Fruit fly (Drosophila melanogaster) whole organism, embryonic: Measurements from ENCODE around the gene CG16749.

ENCODE experiments used
- Adf1 ChIP-seq: fragments of 200-800 bp; sonication (Bioruptor generic); IDR thresholded peaks from 2 replicates; pipeline ENCODE4 v1.3.6; 2022; ENCODE audit warnings: missing biosample characterization, missing genetic modification characterization
- Awh ChIP-seq: fragments of 200-800 bp; sonication (Bioruptor generic); IDR thresholded peaks from 2 replicates; pipeline ENCODE4, ENCODE4 v1.3.6; 2022; ENCODE audit warnings: missing biosample characterization, missing genetic modification characterization
- B-H2 ChIP-seq: fragments of 200-800 bp; sonication (Bioruptor generic); optimal IDR thresholded peaks from 2 replicates; lab custom pipeline; 2018; ENCODE audit warnings: missing biosample characterization, mild to moderate bottlenecking, missing genetic modification characterization
- Bdp1 ChIP-seq: fragments of 200-800 bp; sonication (Bioruptor generic); optimal IDR thresholded peaks from 3 replicates; lab custom pipeline; 2016; ENCODE audit warnings: missing biosample characterization, missing genetic modification characterization
- Bteb2 ChIP-seq: fragments of 200-800 bp; sonication (Bioruptor generic); optimal IDR thresholded peaks from 2 replicates; lab custom pipeline; 2016; ENCODE audit warnings: missing biosample characterization, missing genetic modification characterization
- CG10147 ChIP-seq: fragments of 200-800 bp; sonication (Bioruptor generic); optimal IDR thresholded peaks from 2 replicates; lab custom pipeline; 2019; ENCODE audit warnings: missing biosample characterization, mild to moderate bottlenecking, missing genetic modification characterization, moderate library complexity
- CG10431 ChIP-seq: fragments of 200-800 bp; sonication (Bioruptor generic); optimal IDR thresholded peaks from 3 replicates; lab custom pipeline; 2018; ENCODE audit warnings: missing biosample characterization, mild to moderate bottlenecking, missing genetic modification characterization
- CG11247 ChIP-seq: fragments of 200-800 bp; sonication (Bioruptor generic); IDR thresholded peaks from 2 replicates; pipeline ENCODE4 v1.3.6; 2022; ENCODE audit warnings: missing biosample characterization, missing genetic modification characterization
- CG11723 ChIP-seq: fragments of 200-800 bp; sonication (Bioruptor generic); optimal IDR thresholded peaks from 2 replicates; lab custom pipeline; 2017; ENCODE audit warnings: missing biosample characterization, mild to moderate bottlenecking, missing genetic modification characterization
- CG12744 ChIP-seq: fragments of 200-800 bp; sonication (Bioruptor generic); optimal IDR thresholded peaks from 2 replicates; lab custom pipeline; 2016; ENCODE audit warnings: missing biosample characterization, missing genetic modification characterization
- CG12942 ChIP-seq: fragments of 200-800 bp; sonication (Bioruptor generic); optimal IDR thresholded peaks from 3 replicates; lab custom pipeline; 2016; ENCODE audit warnings: missing biosample characterization, missing genetic modification characterization
- CG13296 ChIP-seq: fragments of 200-800 bp; sonication (Bioruptor generic); optimal IDR thresholded peaks from 3 replicates; lab custom pipeline; 2018; ENCODE audit warnings: missing biosample characterization, mild to moderate bottlenecking, missing genetic modification characterization
- CG16813 ChIP-seq: fragments of 200-800 bp; sonication (Bioruptor generic); IDR thresholded peaks from 3 replicates; pipeline ENCODE4 v1.3.6; 2022; ENCODE audit warnings: missing biosample characterization, missing genetic modification characterization; ENCODE audit not compliant: partially characterized antibody
- CG1832 ChIP-seq: fragments of 200-800 bp; sonication (Bioruptor generic); optimal IDR thresholded peaks from 2 replicates; lab custom pipeline; 2017; ENCODE audit warnings: missing biosample characterization, mild to moderate bottlenecking, missing genetic modification characterization, inconsistent platforms
- CG2116 ChIP-seq: fragments of 200-800 bp; sonication (Bioruptor generic); optimal IDR thresholded peaks from 3 replicates; lab custom pipeline; 2018; ENCODE audit warnings: missing biosample characterization, mild to moderate bottlenecking, missing genetic modification characterization
- CG3163 ChIP-seq: fragments of 200-800 bp; sonication (Bioruptor generic); optimal IDR thresholded peaks from 3 replicates; lab custom pipeline; 2016; ENCODE audit warnings: missing biosample characterization, missing genetic modification characterization
- CG34376 ChIP-seq: fragments of 200-800 bp; sonication (Bioruptor generic); optimal IDR thresholded peaks from 2 replicates; lab custom pipeline; 2018; ENCODE audit warnings: missing biosample characterization, mild to moderate bottlenecking, missing genetic modification characterization
- CG3726 ChIP-seq: fragments of 200-800 bp; sonication (Bioruptor generic); IDR thresholded peaks from 3 replicates; pipeline ENCODE4, ENCODE4 v1.3.6; 2022; ENCODE audit warnings: missing biosample characterization, missing genetic modification characterization
- CG4328 ChIP-seq: fragments of 200-800 bp; sonication (Bioruptor generic); optimal IDR thresholded peaks from 3 replicates; lab custom pipeline; 2017; ENCODE audit warnings: missing biosample characterization, missing genetic modification reagents, missing genetic modification characterization
- CG8290 ChIP-seq, 3 experiments: fragments of 200-800 bp; sonication (Bioruptor generic); optimal IDR thresholded peaks; 2 replicates each; lab custom pipeline; 2016 to 2019; ENCODE audit warnings: missing biosample characterization in 3 of 3, missing genetic modification characterization in 3 of 3, mild to moderate bottlenecking in 2 of 3, moderate library complexity in 1 of 3
- Chrac-16 ChIP-seq: fragments of 200-800 bp; sonication (Bioruptor generic); optimal IDR thresholded peaks from 3 replicates; lab custom pipeline; 2016; ENCODE audit warnings: missing biosample characterization, missing genetic modification characterization
- CkIIα-i1 ChIP-seq: fragments of 200-800 bp; sonication (Bioruptor generic); IDR thresholded peaks from 2 replicates; pipeline ENCODE4 v1.3.6; 2022; ENCODE audit warnings: missing biosample characterization, missing genetic modification characterization
- Dll ChIP-seq: fragments of 200-800 bp; sonication (Bioruptor generic); IDR thresholded peaks from 4 replicates; pipeline ENCODE4 v1.3.6; 2022; ENCODE audit warnings: missing biosample characterization, missing genetic modification characterization; ENCODE audit not compliant: partially characterized antibody
- Fer3 ChIP-seq: fragments of 200-800 bp; sonication (Bioruptor generic); optimal IDR thresholded peaks from 2 replicates; lab custom pipeline; 2018; ENCODE audit warnings: missing biosample characterization, mild to moderate bottlenecking, missing genetic modification characterization, moderate library complexity
- MBD-R2 ChIP-seq: fragments of 200-800 bp; sonication (Bioruptor generic); IDR thresholded peaks from 2 replicates; pipeline ENCODE4 v1.3.6; 2022; ENCODE audit warnings: missing biosample characterization, missing genetic modification characterization
- MTF-1 ChIP-seq: fragments of 200-800 bp; sonication (Bioruptor generic); optimal IDR thresholded peaks from 2 replicates; lab custom pipeline; 2018; ENCODE audit warnings: missing biosample characterization, mild to moderate bottlenecking, missing genetic modification characterization, borderline replicate concordance
- NK7.1 ChIP-seq: fragments of 200-800 bp; sonication (Bioruptor generic); optimal IDR thresholded peaks from 3 replicates; lab custom pipeline; 2016; ENCODE audit warnings: missing biosample characterization, missing genetic modification characterization
- Nf-YA ChIP-seq: fragments of 200-800 bp; sonication (Bioruptor generic); IDR thresholded peaks from 2 replicates; pipeline ENCODE4 v1.3.6; 2022; ENCODE audit warnings: missing biosample characterization, missing genetic modification characterization
- Opbp ChIP-seq: fragments of 200-800 bp; sonication (Bioruptor generic); IDR thresholded peaks from 3 replicates; pipeline ENCODE4 v1.3.6; 2022; ENCODE audit warnings: missing biosample characterization, missing genetic modification characterization; ENCODE audit not compliant: partially characterized antibody
- Sin3A ChIP-seq: fragments of >200 bp; optimal IDR thresholded peaks from 2 replicates; lab custom pipeline; 2018
- TFAM ChIP-seq: fragments of 200-800 bp; sonication (Bioruptor generic); optimal IDR thresholded peaks from 2 replicates; lab custom pipeline; 2017; ENCODE audit warnings: missing biosample characterization, missing genetic modification characterization, inconsistent platforms
- Xrp1 ChIP-seq: fragments of 200-800 bp; sonication (Bioruptor generic); IDR thresholded peaks from 2 replicates; pipeline ENCODE4 v1.3.6; 2022; ENCODE audit warnings: missing biosample characterization, missing genetic modification characterization
- YL-1 ChIP-seq: fragments of 200-800 bp; sonication (Bioruptor generic); optimal IDR thresholded peaks from 3 replicates; lab custom pipeline; 2017; ENCODE audit warnings: missing biosample characterization, mild to moderate bottlenecking, missing genetic modification characterization
- chn ChIP-seq: fragments of 200-800 bp; sonication (Bioruptor generic); optimal IDR thresholded peaks from 2 replicates; lab custom pipeline; 2016; ENCODE audit warnings: missing biosample characterization, missing genetic modification characterization
- dati ChIP-seq: fragments of 200-800 bp; sonication (Bioruptor generic); IDR thresholded peaks from 2 replicates; pipeline ENCODE4 v1.3.6; 2022; ENCODE audit warnings: missing biosample characterization, missing genetic modification characterization
- dm ChIP-seq: fragments of 200-800 bp; sonication (Bioruptor generic); optimal IDR thresholded peaks from 3 replicates; lab custom pipeline; 2016; ENCODE audit warnings: missing biosample characterization, missing genetic modification characterization
- gcm2 ChIP-seq: fragments of 200-800 bp; sonication (Bioruptor generic); optimal IDR thresholded peaks from 2 replicates; lab custom pipeline; 2016; ENCODE audit warnings: missing biosample characterization, missing genetic modification characterization
- gsb-n ChIP-seq: fragments of 200-800 bp; sonication (Bioruptor generic); optimal IDR thresholded peaks from 3 replicates; lab custom pipeline; 2018; ENCODE audit warnings: missing biosample characterization, mild to moderate bottlenecking, missing genetic modification characterization
- knrl ChIP-seq: fragments of 200-800 bp; sonication (Bioruptor generic); IDR thresholded peaks from 3 replicates; pipeline ENCODE4 v1.3.6; 2022; ENCODE audit warnings: missing biosample characterization, missing genetic modification characterization; ENCODE audit not compliant: partially characterized antibody
- mld ChIP-seq: fragments of 200-800 bp; sonication (Bioruptor generic); IDR thresholded peaks from 3 replicates; pipeline ENCODE4 v1.3.6; 2022; ENCODE audit warnings: missing biosample characterization, missing genetic modification characterization; ENCODE audit not compliant: partially characterized antibody
- nerfin-1 ChIP-seq: fragments of 200-800 bp; sonication (Bioruptor generic); optimal IDR thresholded peaks from 3 replicates; lab custom pipeline; 2019; ENCODE audit warnings: missing biosample characterization, mild to moderate bottlenecking, missing genetic modification characterization, moderate library complexity
- oc ChIP-seq: fragments of 200-800 bp; sonication (Bioruptor generic); optimal IDR thresholded peaks from 2 replicates; lab custom pipeline; 2018; ENCODE audit warnings: missing biosample characterization, mild to moderate bottlenecking, missing genetic modification characterization, moderate library complexity
- shn ChIP-seq: fragments of 200-800 bp; sonication (Bioruptor generic); optimal IDR thresholded peaks from 3 replicates; lab custom pipeline; 2016; ENCODE audit warnings: missing biosample characterization, missing genetic modification characterization
- sim ChIP-seq: fragments of 200-800 bp; sonication (Bioruptor generic); IDR thresholded peaks from 2 replicates; pipeline ENCODE4 v1.3.6; 2022; ENCODE audit warnings: missing biosample characterization, missing genetic modification characterization
- sr ChIP-seq: fragments of 200-800 bp; sonication (Bioruptor generic); IDR thresholded peaks from 3 replicates; pipeline ENCODE4 v1.3.6; 2022; ENCODE audit warnings: missing biosample characterization, missing genetic modification characterization
- tna ChIP-seq: fragments of 200-800 bp; sonication (Bioruptor generic); IDR thresholded peaks from 2 replicates; pipeline ENCODE4 v1.3.6; 2022; ENCODE audit warnings: missing biosample characterization, missing genetic modification characterization; ENCODE audit not compliant: partially characterized antibody
- usp ChIP-seq: fragments of >200 bp; optimal IDR thresholded peaks from 2 replicates; lab custom pipeline; 2017; ENCODE audit warnings: missing biosample characterization, missing genetic modification characterization
- wdn ChIP-seq: fragments of 200-800 bp; sonication (Bioruptor generic); IDR thresholded peaks from 2 replicates; pipeline ENCODE4 v1.3.6; 2022; ENCODE audit warnings: missing biosample characterization, missing genetic modification characterization
- yki ChIP-seq: fragments of >200 bp; optimal IDR thresholded peaks from 3 replicates; lab custom pipeline; 2018

Gene CG16749

dm6 chr3R:9340425-9341188 lies 8.9 kb upstream of the CG16749 start (continued):
- TF ChIP-seq Bteb2 (peak; percentile 61), knrl (GFP tag; lab: Robert Waterston, UW) (no peak), chn (GFP tag; lab: Kevin White, UChicago) (peak; percentile 72), sim (GFP tag; lab: Robert Waterston, UW) (no peak), dati (GFP tag; lab: Robert Waterston, UW) (no peak), sr (GFP tag; lab: Robert Waterston, UW) (no peak), YL-1 (GFP tag; lab: Kevin White, UChicago) (peak; percentile 38), CG16813 (GFP tag; lab: Robert Waterston, UW) (no peak), CG12942 (GFP tag; lab: Kevin White, UChicago) (peak; percentile 87), gcm2 (GFP tag; lab: Kevin White, UChicago) (no peak), Awh (GFP tag; lab: Robert Waterston, UW) (peak; percentile 67), yki (lab: Kevin White, UChicago) (no peak), nerfin-1 (tag; lab: Kevin White, UChicago) (peak; percentile 83), CG3726 (no peak; the same call in 2 of the 3 replicates), CG8290 (GFP tag; optimal IDR thresholded peaks at IDR 0.05; lab: Kevin White, UChicago) (peak; percentile 87), CG8290 (tag; optimal IDR thresholded peaks at IDR 0.05; lab: Kevin White, UChicago) (peak; percentile 64 to 92), Dll (GFP tag; lab: Robert Waterston, UW) (no peak), CG13296 (GFP tag; lab: Kevin White, UChicago) (peak; percentile 91), CG11723 (GFP tag; lab: Kevin White, UChicago) (peak; percentile 80), Sin3A (lab: Kevin White, UChicago) (no peak), oc (tag; lab: Kevin White, UChicago) (peak; percentile 73), Nf-YA (GFP tag; lab: Robert Waterston, UW) (peak; percentile 41; the same call in 1 of the 2 replicates), CG3163 (GFP tag; lab: Kevin White, UChicago) (peak; percentile 30), CG10147 (GFP tag; lab: Kevin White, UChicago) (peak; percentile 92), gsb-n (tag; lab: Kevin White, UChicago) (peak; percentile 83), CG1832 (no peak), CG12744 (GFP tag; lab: Kevin White, UChicago) (no peak), TFAM (peak; percentile 45), CG2116 (GFP tag; lab: Kevin White, UChicago) (peak; percentile 20), CkIIα-i1 (GFP tag; lab: Robert Waterston, UW) (no peak), Fer3 (tag; lab: Kevin White, UChicago) (peak; percentile 79), CG10431 (peak; percentile 19), tna (GFP tag; lab: Robert Waterston, UW) (no peak), Xrp1 (GFP tag; lab: Robert Waterston, UW) (peak; percentile 83; the same call in 1 of the 2 replicates), CG34376 (no peak), B-H2 (peak; percentile 82), wdn (peak; percentile 63), Adf1 (GFP tag; lab: Robert Waterston, UW) (peak; percentile 47), Chrac-16 (peak; percentile 87), CG11247 (GFP tag; lab: Robert Waterston, UW) (peak; percentile 57), Bdp1 (GFP tag; lab: Kevin White, UChicago) (peak; percentile 53), dm (peak; percentile 53), CG4328 (GFP tag; lab: Kevin White, UChicago) (peak; percentile 80), Opbp (no peak), MTF-1 (peak; percentile 53), usp (GFP tag; lab: Kevin White, UChicago) (no peak), MBD-R2 (GFP tag; lab: Robert Waterston, UW) (peak; percentile 26; the same call in 1 of the 2 replicates), NK7.1 (GFP tag; lab: Kevin White, UChicago) (no peak), shn (GFP tag; lab: Kevin White, UChicago) (peak; percentile 81), mld (GFP tag; lab: Robert Waterston, UW) (no peak)
